Fruit fly (Drosophila melanogaster): Measurements from ENCODE around the gene CG2150.

The CG2150 gene

DNA sequence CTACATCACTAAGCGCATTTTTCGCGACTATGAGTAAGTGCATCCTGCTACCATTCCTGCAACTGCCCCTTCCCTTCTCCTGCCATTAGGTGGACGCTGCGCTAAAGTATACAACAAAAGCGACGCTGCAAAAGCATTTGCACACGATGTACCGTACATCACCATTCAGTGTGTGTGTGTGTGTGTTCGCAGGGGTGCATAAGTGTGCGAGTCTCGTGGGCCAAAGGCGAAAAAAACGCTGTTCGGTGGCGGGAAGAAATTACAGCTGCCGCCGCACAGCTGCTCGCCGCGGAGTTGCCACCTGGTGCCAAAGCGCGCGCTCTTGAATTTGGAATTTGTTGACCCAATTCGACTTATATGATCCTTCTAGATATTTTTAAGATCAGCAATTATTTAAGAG is 29.9 kb upstream of the CG2150 start (continued):
- TF ChIP-seq CG34224 (GFP tag; IDR thresholded peaks at IDR 0.05; ENCODE audit: partially characterized antibody) = peak; percentile 23; the same call in 1 of the 3 replicates
- TF ChIP-seq CG6791 (GFP tag; IDR thresholded peaks at IDR 0.05; ENCODE audit: partially characterized antibody) = 0 out of 3 replicates have a peak, but pooled peaks have one; percentile 40
- 0 out of 3 replicates have a peak, but pooled peaks have one; percentile 10 for TF ChIP-seq zfh1 (GFP tag; IDR thresholded peaks at IDR 0.05)
- peak; percentile 7 for TF ChIP-seq her (GFP tag; optimal IDR thresholded peaks at IDR 0.05)
- peak; percentile 23 for TF ChIP-seq Max (GFP tag; optimal IDR thresholded peaks at IDR 0.05)
- peak; percentile 89 for TF ChIP-seq Med (GFP tag)
- TF ChIP-seq ara (GFP tag; IDR thresholded peaks at IDR 0.05) = peak; percentile 16; the same call in 1 of the 2 replicates
- no peak for TF ChIP-seq Poxn (GFP tag; IDR thresholded peaks at IDR 0.05)
- peak; percentile 9 for TF ChIP-seq phol (tag; optimal IDR thresholded peaks at IDR 0.05)

- TF ChIP-seq Xrp1 (GFP tag; IDR thresholded peaks at IDR 0.05) (peak; percentile 54), CG1602 (GFP tag; optimal IDR thresholded peaks at IDR 0.05) (peak; percentile 17), CG6813 (GFP tag; optimal IDR thresholded peaks at IDR 0.05) (no peak), CG1233 (GFP tag; optimal IDR thresholded peaks at IDR 0.05) (no peak), ci (GFP tag; IDR thresholded peaks at IDR 0.05) (peak; percentile 59; the same call in 2 of the 3 replicates), vvl (GFP tag; IDR thresholded peaks at IDR 0.05) (peak; percentile 14; the same call in 1 of the 2 replicates), eyg (GFP tag; optimal IDR thresholded peaks at IDR 0.05) (no peak), Aef1 (GFP tag; IDR thresholded peaks at IDR 0.05) (peak; percentile 18; the same call in 1 of the 3 replicates), CG1792 (GFP tag; optimal IDR thresholded peaks at IDR 0.05) (peak; percentile 25), CG3847 (GFP tag; IDR thresholded peaks at IDR 0.05) (peak; percentile 44; the same call in 1 of the 2 replicates), zfh2 (GFP tag; optimal IDR thresholded peaks at IDR 0.05) (peak; percentile 61), CG11398 (GFP tag; optimal IDR thresholded peaks at IDR 0.05) (no peak), BEAF-32 (GFP tag; optimal IDR thresholded peaks at IDR 0.05) (peak; percentile 76), slbo (GFP tag; IDR thresholded peaks at IDR 0.05) (peak; percentile 43), onecut (GFP tag; IDR thresholded peaks at IDR 0.05) (no peak), Max (GFP tag; optimal IDR thresholded peaks at IDR 0.05) (peak; percentile 61), pnt (GFP tag; optimal IDR thresholded peaks at IDR 0.05) (no peak), az2 (GFP tag; optimal IDR thresholded peaks at IDR 0.05) (peak; percentile 41), dan (GFP tag; IDR thresholded peaks at IDR 0.05) (no peak), CG10565 (GFP tag; optimal IDR thresholded peaks at IDR 0.05) (no peak), CG14860 (GFP tag; IDR thresholded peaks at IDR 0.05; ENCODE audit: partially characterized antibody) (peak; percentile 48; the same call in 1 of the 3 replicates), HmgD (GFP tag; optimal IDR thresholded peaks at IDR 0.05) (no peak), hb (GFP tag; IDR thresholded peaks at IDR 0.05; ENCODE audit: partially characterized antibody) (no peak), CG2116 (GFP tag; optimal IDR thresholded peaks at IDR 0.05) (peak; percentile 84), Doc3 (GFP tag; IDR thresholded peaks at IDR 0.05; ENCODE audit: partially characterized antibody) (peak; percentile 50; the same call in 2 of the 3 replicates), zfh1 (GFP tag; IDR thresholded peaks at IDR 0.05) (peak; percentile 33; the same call in 1 of the 3 replicates), CG31224 (GFP tag; IDR thresholded peaks at IDR 0.05) (no peak), Dbx (GFP tag; IDR thresholded peaks at IDR 0.05) (0 out of 3 replicates have a peak, but pooled peaks have one; percentile 16), CG17328 (GFP tag; IDR thresholded peaks at IDR 0.05) (0 out of 2 replicates have a peak, but pooled peaks have one; percentile 13), gsb (GFP tag; IDR thresholded peaks at IDR 0.05) (no peak), CG14014 (GFP tag; IDR thresholded peaks at IDR 0.05) (0 out of 2 replicates have a peak, but pooled peaks have one; percentile 15), Pdp1 (GFP tag; optimal IDR thresholded peaks at IDR 0.05) (peak; percentile 53 to 60), CG18476 (GFP tag; optimal IDR thresholded peaks at IDR 0.05) (peak; percentile 59), CG14710 (tag; optimal IDR thresholded peaks at IDR 0.05) (peak; percentile 60), CG12942 (GFP tag; optimal IDR thresholded peaks at IDR 0.05) (peak; percentile 0), CG30020 (tag; optimal IDR thresholded peaks at IDR 0.05) (peak; percentile 54), tx (GFP tag; optimal IDR thresholded peaks at IDR 0.05) (no peak), CG6689 (GFP tag; IDR thresholded peaks at IDR 0.05) (peak; percentile 31; the same call in 1 of the 2 replicates), zen2 (GFP tag; IDR thresholded peaks at IDR 0.05; ENCODE audit: partially characterized antibody) (peak; percentile 31; the same call in 1 of the 3 replicates), Sry-δ (GFP tag; optimal IDR thresholded peaks at IDR 0.05) (peak; percentile 83)
Measured at dm6 chr3R:31793664-31794417, 29.3 kb upstream of the CG2150 start, which contains the start of the genes Mccc1 and Acf. Gene Mccc1, minus strand, starts transcription at chr3R:31793907. Gene Acf, plus strand, starts transcription at chr3R:31793981.

Data from whole organism, embryonic.